Worm (Caenorhabditis elegans): Measurements from ENCODE around the gene F47B7.3.

The F47B7.3 gene

DNA sequence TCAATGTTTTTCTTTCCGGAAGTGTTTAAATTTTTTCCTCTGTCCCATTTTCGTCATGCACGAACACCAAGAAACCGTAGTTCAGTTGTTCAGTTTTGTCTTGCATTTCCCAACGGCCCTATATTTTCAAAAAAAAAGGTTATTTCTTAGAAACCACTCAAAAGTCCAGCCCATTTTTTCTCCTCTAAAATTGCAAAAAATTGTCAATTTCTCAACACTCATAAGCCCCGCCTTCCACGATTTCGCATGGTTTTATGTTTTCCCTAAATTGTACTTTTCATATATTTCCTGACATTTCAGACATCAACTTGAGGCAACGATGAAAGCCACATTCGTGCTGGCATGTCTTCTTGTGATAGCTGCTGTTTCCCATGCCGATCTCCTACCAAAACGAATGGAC is 36.9 kb downstream of the F47B7.3 start, which contains the start of gene nlp-1:
TSS of gene nlp-1 (plus strand) at position 301 of the 400 bp plus-strand sequence.
- TF ChIP-seq unc-62 (GFP tag; optimal IDR thresholded peaks at IDR 0.05), result no peak

DNA sequence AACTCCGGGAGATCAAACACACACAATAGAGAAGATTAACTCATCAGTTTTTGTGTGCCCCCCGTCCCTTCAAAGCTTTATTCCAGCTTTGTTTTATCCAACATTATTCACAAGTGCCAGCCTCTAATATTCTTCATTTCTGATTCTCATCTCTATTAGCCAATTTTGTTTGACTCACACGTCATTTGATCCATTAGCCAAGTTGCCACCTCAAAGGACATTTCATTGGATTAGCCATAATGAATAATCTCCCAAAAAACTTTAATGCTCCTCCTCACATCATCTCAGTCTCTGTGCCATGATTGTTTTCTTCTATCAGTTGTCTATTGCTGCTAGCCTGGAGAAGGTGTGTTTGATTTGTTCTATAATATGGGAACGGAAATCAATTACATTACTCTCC is 38.8 kb downstream of the F47B7.3 start:
- TF ChIP-seq unc-62 (GFP tag; optimal IDR thresholded peaks at IDR 0.05), result no peak

DNA sequence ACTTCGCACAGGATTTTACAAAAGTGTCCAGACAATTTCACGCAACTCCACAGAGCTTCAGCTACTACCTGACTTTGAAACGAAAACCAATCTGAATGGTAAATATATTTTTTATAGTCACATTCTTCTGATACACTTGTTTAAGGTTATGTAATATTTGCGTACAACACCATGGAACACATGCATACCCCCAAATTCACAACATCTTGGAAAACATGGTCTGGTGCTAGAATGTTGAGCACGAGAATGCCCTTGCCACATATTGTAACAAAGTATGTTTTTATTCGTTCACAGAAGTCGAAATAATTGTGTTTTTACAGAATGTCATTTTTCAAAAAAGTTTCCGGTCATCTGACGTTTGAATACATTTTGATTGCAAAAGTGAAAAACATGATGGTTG is 48.4 kb downstream of the F47B7.3 start:
- no peak for TF ChIP-seq unc-62 (GFP tag; optimal IDR thresholded peaks at IDR 0.05)

DNA sequence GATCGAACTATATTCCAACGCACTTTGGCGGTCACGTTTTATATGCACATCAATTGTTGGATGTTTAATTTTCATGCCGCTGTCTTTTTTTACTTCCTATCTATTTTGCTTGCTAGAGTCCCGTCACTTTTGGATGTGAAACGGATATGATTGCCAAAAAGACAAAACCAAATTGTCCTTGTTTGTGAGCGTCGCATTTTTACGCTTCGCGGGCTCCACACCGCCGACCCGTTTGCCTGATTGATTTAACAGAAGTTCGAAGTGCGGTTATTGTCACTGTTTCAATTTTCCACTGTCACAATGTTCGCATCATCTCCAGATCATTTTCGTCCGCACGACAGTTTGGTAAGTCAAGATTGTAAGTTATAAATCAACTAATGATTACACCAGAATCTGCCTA is 49.4 kb downstream of the F47B7.3 start, which contains the start of gene C01C4.2:
TSS of gene C01C4.2 (plus strand) at position 301 of the 400 bp plus-strand sequence.
- TF ChIP-seq unc-62 (GFP tag; optimal IDR thresholded peaks at IDR 0.05), result no peak
